Worm (Caenorhabditis elegans) whole organism, L2 larva: ENCODE data around the gene Y60A3A.24.
"Not testable (repeated sequence)": the region's sequence is repeated elsewhere in the genome, so short reads cannot be mapped to it uniquely, and the experiment has no call there.

Source experiments
- F13H6.1 ChIP-seq: sonication (generic microtip); optimal IDR thresholded peaks from 2 replicates; lab custom pipeline; 2016; ENCODE audit warnings: missing genetic modification characterization, missing compliant biosample characterization
- ZK546.5 ChIP-seq: sonication (generic microtip); optimal IDR thresholded peaks from 2 replicates; lab custom pipeline; 2017; ENCODE audit warnings: missing biosample characterization, missing genetic modification characterization
- alr-1 ChIP-seq: fragments of 150-350 bp; optimal IDR thresholded peaks from 2 replicates; lab custom pipeline; 2014; ENCODE audit warnings: missing biosample characterization, missing genetic modification characterization
- aly-2 ChIP-seq: fragments of 150-350 bp; optimal IDR thresholded peaks from 2 replicates; lab custom pipeline; 2014; ENCODE audit warnings: missing biosample characterization, missing genetic modification characterization
- ceh-82 ChIP-seq: fragments of 150-350 bp; optimal IDR thresholded peaks from 2 replicates; lab custom pipeline; 2014; ENCODE audit warnings: missing biosample characterization, missing genetic modification characterization
- crh-2 ChIP-seq: sonication (generic microtip); optimal IDR thresholded peaks from 2 replicates; lab custom pipeline; 2017; ENCODE audit warnings: missing biosample characterization, missing genetic modification characterization
- dmd-4 ChIP-seq: sonication (generic microtip); optimal IDR thresholded peaks from 2 replicates; lab custom pipeline; 2017; ENCODE audit warnings: missing biosample characterization, missing genetic modification characterization
- egl-27 ChIP-seq: sonication (generic microtip); optimal IDR thresholded peaks from 3 replicates; lab custom pipeline; 2017; ENCODE audit warnings: missing biosample characterization, missing genetic modification reagents, missing genetic modification characterization
- fos-1 ChIP-seq: fragments of 150-350 bp; optimal IDR thresholded peaks from 2 replicates; lab custom pipeline; 2014; ENCODE audit warnings: missing biosample characterization, missing genetic modification characterization
- lin-11 ChIP-seq: fragments of 150-350 bp; sonication (generic microtip); optimal IDR thresholded peaks from 2 replicates; lab custom pipeline; 2014; ENCODE audit warnings: missing biosample characterization, missing genetic modification characterization, inconsistent platforms, mixed read lengths
- lin-13 ChIP-seq: fragments of 150-350 bp; optimal IDR thresholded peaks from 2 replicates; lab custom pipeline; 2014; ENCODE audit warnings: missing biosample characterization, missing genetic modification reagents, missing genetic modification characterization
- lin-39 ChIP-seq: fragments of 150-350 bp; optimal IDR thresholded peaks from 2 replicates; lab custom pipeline; 2014; ENCODE audit warnings: missing biosample characterization, missing genetic modification reagents, missing genetic modification characterization
- lsy-2 ChIP-seq, 2 experiments: fragments of 150-350 bp in 1 of 2; sonication (generic microtip) in 1 of 2; optimal IDR thresholded peaks; 2 replicates each; lab custom pipeline; 2014 to 2017; ENCODE audit warnings: missing biosample characterization in 2 of 2, missing genetic modification characterization in 2 of 2
- mab-5 ChIP-seq: fragments of 150-350 bp; optimal IDR thresholded peaks from 2 replicates; lab custom pipeline; 2014; ENCODE audit warnings: missing biosample characterization, missing genetic modification characterization
- mbf-1 ChIP-seq: sonication (generic microtip); optimal IDR thresholded peaks from 2 replicates; lab custom pipeline; 2017; ENCODE audit warnings: missing biosample characterization, missing genetic modification characterization
- mdl-1 ChIP-seq, 2 experiments: fragments of 150-350 bp in 1 of 2; sonication (generic microtip) in 1 of 2; optimal IDR thresholded peaks; 2 replicates each; lab custom pipeline; 2017; ENCODE audit warnings: missing biosample characterization in 2 of 2, missing genetic modification characterization in 2 of 2
- nhr-10 ChIP-seq: sonication (generic microtip); optimal IDR thresholded peaks from 2 replicates; lab custom pipeline; 2017; ENCODE audit warnings: missing biosample characterization, missing genetic modification characterization
- nhr-11 ChIP-seq: fragments of 150-350 bp; optimal IDR thresholded peaks from 2 replicates; lab custom pipeline; 2014; ENCODE audit warnings: missing biosample characterization, missing genetic modification characterization
- nhr-12 ChIP-seq: fragments of 150-350 bp; optimal IDR thresholded peaks from 2 replicates; lab custom pipeline; 2014; ENCODE audit warnings: missing biosample characterization, missing genetic modification characterization
- nhr-129 ChIP-seq: fragments of 150-350 bp; optimal IDR thresholded peaks from 2 replicates; lab custom pipeline; 2014; ENCODE audit warnings: missing biosample characterization, missing genetic modification characterization
- nhr-21 ChIP-seq: fragments of 150-350 bp; optimal IDR thresholded peaks from 2 replicates; lab custom pipeline; 2014; ENCODE audit warnings: missing biosample characterization, missing genetic modification characterization
- nhr-23 ChIP-seq: fragments of 150-350 bp; optimal IDR thresholded peaks from 2 replicates; lab custom pipeline; 2014; ENCODE audit warnings: missing biosample characterization, missing genetic modification reagents, missing genetic modification characterization
- nhr-237 ChIP-seq: fragments of 150-350 bp; optimal IDR thresholded peaks from 2 replicates; lab custom pipeline; 2014; ENCODE audit warnings: missing biosample characterization, missing genetic modification characterization
- nhr-25 ChIP-seq: fragments of 150-350 bp; sonication (generic microtip); optimal IDR thresholded peaks from 3 replicates; lab custom pipeline; 2014; ENCODE audit warnings: missing biosample characterization, missing genetic modification characterization
- nhr-6 ChIP-seq: fragments of 150-350 bp; optimal IDR thresholded peaks from 2 replicates; lab custom pipeline; 2014; ENCODE audit warnings: missing biosample characterization, missing genetic modification characterization
- nhr-77 ChIP-seq: fragments of 150-350 bp; optimal IDR thresholded peaks from 2 replicates; lab custom pipeline; 2014; ENCODE audit warnings: missing biosample characterization, missing genetic modification characterization
- peb-1 ChIP-seq: fragments of 150-350 bp; optimal IDR thresholded peaks from 2 replicates; lab custom pipeline; 2014; ENCODE audit warnings: missing biosample characterization, missing genetic modification characterization
- sem-4 ChIP-seq: fragments of 150-350 bp; optimal IDR thresholded peaks from 2 replicates; lab custom pipeline; 2014; ENCODE audit warnings: missing biosample characterization, missing genetic modification reagents, missing genetic modification characterization
- sma-9 ChIP-seq, 2 experiments: fragments of 150-350 bp in 1 of 2; sonication (generic microtip) in 1 of 2; optimal IDR thresholded peaks; 2 replicates each; lab custom pipeline; 2014 to 2016; ENCODE audit warnings: missing genetic modification characterization in 2 of 2, mild to moderate bottlenecking in 1 of 2, missing biosample characterization in 1 of 2, missing compliant biosample characterization in 1 of 2, missing genetic modification reagents in 1 of 2, moderate library complexity in 1 of 2
- snpc-4 ChIP-seq: fragments of 150-350 bp; optimal IDR thresholded peaks from 2 replicates; lab custom pipeline; 2014; ENCODE audit warnings: missing biosample characterization, missing genetic modification characterization
- unc-55 ChIP-seq: fragments of 150-350 bp; sonication (generic microtip); optimal IDR thresholded peaks from 3 replicates; lab custom pipeline; 2014; ENCODE audit warnings: missing biosample characterization, missing genetic modification reagents, missing genetic modification characterization
- unc-62 ChIP-seq: fragments of 150-350 bp; optimal IDR thresholded peaks from 2 replicates; lab custom pipeline; 2014; ENCODE audit warnings: missing biosample characterization, missing genetic modification reagents, missing genetic modification characterization
- zag-1 ChIP-seq: fragments of 150-350 bp; optimal IDR thresholded peaks from 2 replicates; lab custom pipeline; 2014; ENCODE audit warnings: missing biosample characterization, missing genetic modification characterization
- ztf-1 ChIP-seq: fragments of 200-800 bp; sonication (Bioruptor generic); conservative IDR thresholded peaks from 2 replicates; pipeline ENCODE4 v1.3.6; 2022; ENCODE audit warnings: missing genetic modification characterization, missing compliant biosample characterization
- ztf-11 ChIP-seq: sonication (generic microtip); optimal IDR thresholded peaks from 2 replicates; lab custom pipeline; 2017; ENCODE audit warnings: missing biosample characterization, missing genetic modification characterization
- ztf-4 ChIP-seq: fragments of 150-350 bp; optimal IDR thresholded peaks from 2 replicates; lab custom pipeline; 2014; ENCODE audit warnings: missing biosample characterization, missing genetic modification characterization

Gene Y60A3A.24

ce11 chrV:19948993-19949392 lies 32.7 kb downstream of the Y60A3A.24 start, which contains the start of gene tmed-4:
Gene tmed-4, minus strand, starts transcription at chrV:19949093.
- TF ChIP-seq lin-13 (GFP tag; lab: Kevin White, UChicago); snpc-4 (tag; lab: Kevin White, UChicago); sem-4: not testable (repeated sequence)

DNA sequence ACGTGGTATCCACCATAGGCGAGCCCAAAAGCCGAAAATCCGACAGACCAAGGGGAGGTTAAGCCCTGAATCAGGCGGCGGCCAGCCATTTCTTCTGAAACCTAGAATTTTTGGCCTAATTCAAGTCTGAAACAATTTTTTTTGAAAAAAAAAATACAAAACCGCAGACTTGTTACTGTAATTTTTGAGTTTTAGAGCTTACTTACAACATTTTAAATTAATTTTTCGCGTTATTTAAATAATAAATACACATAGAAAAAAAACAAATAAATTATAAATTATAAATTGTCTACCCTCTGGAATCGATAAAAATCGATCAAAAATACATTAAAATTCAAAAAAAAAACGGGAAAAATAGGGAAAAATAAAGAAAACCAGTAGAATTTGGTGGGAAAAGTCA lies 35.2 kb downstream of the Y60A3A.24 start, which contains the start of gene dhs-24:
TSS of gene dhs-24 (minus strand) at position 101 of the 400 bp plus-strand sequence.
- TF ChIP-seq dmd-4 (tag; lab: Kevin White, UChicago) (no peak), unc-62 (GFP tag; lab: Kevin White, UChicago) (no peak), mdl-1 (tag; optimal IDR thresholded peaks at IDR 0.05; lab: Kevin White, UChicago) (no peak), ZK546.5 (tag; lab: Kevin White, UChicago) (no peak), aly-2 (tag; lab: Kevin White, UChicago) (no peak), nhr-23 (tag; lab: Kevin White, UChicago) (no peak), nhr-21 (tag; lab: Kevin White, UChicago) (no peak), nhr-6 (no peak), lin-13 (GFP tag; lab: Kevin White, UChicago) (no peak), unc-55 (GFP tag; lab: Kevin White, UChicago) (no peak)

DNA sequence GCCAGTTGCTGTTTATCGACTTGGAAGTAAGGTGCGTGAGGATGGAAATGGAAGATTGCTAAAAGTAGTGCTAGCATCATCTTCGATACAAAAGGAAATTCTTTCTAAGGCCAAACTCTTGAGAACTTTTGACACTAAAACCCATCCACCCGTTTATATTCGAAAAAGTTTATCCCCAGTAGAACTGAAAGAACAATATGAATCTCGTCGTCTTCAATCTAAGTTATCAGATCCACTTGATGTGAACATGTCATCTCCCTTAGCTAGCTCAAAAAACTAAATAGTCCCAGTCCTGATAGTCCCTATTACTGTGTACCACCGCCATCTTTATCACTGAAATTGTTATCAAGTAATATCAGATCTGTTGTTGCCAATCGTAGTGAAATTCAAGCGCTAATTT lies 44.7 kb downstream of the Y60A3A.24 start:
- TF ChIP-seq nhr-237 (tag; lab: Kevin White, UChicago) (no peak), aly-2 (tag; lab: Kevin White, UChicago) (no peak), ztf-4 (no peak), ceh-82 (no peak), zag-1 (tag; lab: Kevin White, UChicago) (no peak), nhr-6 (no peak), nhr-129 (tag; lab: Kevin White, UChicago) (no peak), nhr-12 (tag; lab: Kevin White, UChicago) (no peak), nhr-25 (tag; lab: Kevin White, UChicago) (no peak), nhr-77 (tag; lab: Kevin White, UChicago) (no peak), crh-2 (tag; lab: Kevin White, UChicago) (no peak), lsy-2 (tag; optimal IDR thresholded peaks at IDR 0.05; lab: Kevin White, UChicago) (no peak), mab-5 (tag; lab: Kevin White, UChicago) (no peak), F13H6.1 (tag; lab: Kevin White, UChicago) (no peak), sma-9 (GFP tag; optimal IDR thresholded peaks at IDR 0.05; lab: Kevin White, UChicago) (no peak), sma-9 (tag; optimal IDR thresholded peaks at IDR 0.05; lab: Kevin White, UChicago) (no peak), mbf-1 (tag; lab: Kevin White, UChicago) (no peak), nhr-23 (tag; lab: Kevin White, UChicago) (no peak)

DNA sequence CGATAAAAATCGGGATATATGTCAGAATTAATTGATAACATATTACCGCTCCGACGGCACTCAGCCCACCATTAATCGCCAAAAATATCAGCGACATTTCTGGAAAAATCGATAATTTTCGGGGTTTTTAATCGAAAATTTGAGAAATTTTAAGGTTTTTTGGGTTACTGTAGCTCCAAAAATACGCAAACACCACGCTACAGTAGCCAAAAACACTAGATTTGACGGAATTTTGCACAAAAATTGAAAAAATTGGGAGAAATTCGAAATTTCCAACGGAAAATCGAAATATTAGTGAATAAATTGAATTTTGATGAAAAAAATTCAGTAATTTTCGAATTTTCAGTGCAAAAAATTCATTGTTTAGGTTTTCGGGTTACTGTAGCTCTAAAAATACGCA lies 47.5 kb downstream of the Y60A3A.24 start, which contains the start of gene algn-7:
TSS of gene algn-7 (minus strand) at position 101 of the 400 bp plus-strand sequence.
- TF ChIP-seq nhr-10 (tag; lab: Kevin White, UChicago), result no peak
- no peak for TF ChIP-seq ztf-1 (GFP tag; lab: Robert Waterston, UW)
- TF ChIP-seq nhr-21 (tag; lab: Kevin White, UChicago), result no peak
- no peak for TF ChIP-seq ztf-4
- no peak for TF ChIP-seq alr-1 (tag; lab: Kevin White, UChicago)
- no peak for TF ChIP-seq ZK546.5 (tag; lab: Kevin White, UChicago)
- TF ChIP-seq lin-39 (tag; lab: Kevin White, UChicago), result no peak
- TF ChIP-seq ztf-11 (tag; lab: Kevin White, UChicago), result no peak
- no peak for TF ChIP-seq fos-1 (tag; lab: Kevin White, UChicago)
- TF ChIP-seq mab-5 (tag; lab: Kevin White, UChicago), result no peak
- no peak for TF ChIP-seq lin-11 (tag; lab: Kevin White, UChicago)
- no peak for TF ChIP-seq sma-9 (GFP tag; optimal IDR thresholded peaks at IDR 0.05; lab: Kevin White, UChicago)
- TF ChIP-seq sma-9 (tag; optimal IDR thresholded peaks at IDR 0.05; lab: Kevin White, UChicago), result no peak
- no peak for TF ChIP-seq mdl-1 (tag; optimal IDR thresholded peaks at IDR 0.05; lab: Kevin White, UChicago)
- TF ChIP-seq peb-1 (tag; lab: Kevin White, UChicago), result no peak
- TF ChIP-seq mbf-1 (tag; lab: Kevin White, UChicago), result no peak
- no peak for TF ChIP-seq snpc-4 (tag; lab: Kevin White, UChicago)
- TF ChIP-seq egl-27 (tag; lab: Kevin White, UChicago), result no peak
- TF ChIP-seq nhr-11 (tag; lab: Kevin White, UChicago), result no peak
- TF ChIP-seq lin-13 (GFP tag; lab: Kevin White, UChicago), result no peak
- TF ChIP-seq crh-2 (tag; lab: Kevin White, UChicago), result no peak
